Fruit fly (Drosophila melanogaster) whole organism, embryonic: ENCODE measurements around the gene Pex10.

Experiments used
- C15 ChIP-seq: fragments of 200-800 bp; sonication (Bioruptor generic); IDR thresholded peaks from 3 replicates; pipeline ENCODE4 v1.3.6; 2022; ENCODE audit warnings: missing biosample characterization, missing genetic modification characterization
- CG10431 ChIP-seq: fragments of 200-800 bp; sonication (Bioruptor generic); optimal IDR thresholded peaks from 3 replicates; lab custom pipeline; 2018; ENCODE audit warnings: missing biosample characterization, mild to moderate bottlenecking, missing genetic modification characterization
- CG11093 ChIP-seq: fragments of 200-800 bp; sonication (Bioruptor generic); IDR thresholded peaks from 3 replicates; pipeline ENCODE4 v1.3.6; 2022; ENCODE audit warnings: missing biosample characterization, missing genetic modification characterization
- CG12391 ChIP-seq: fragments of 200-800 bp; sonication (Bioruptor generic); optimal IDR thresholded peaks from 3 replicates; lab custom pipeline; 2018; ENCODE audit warnings: missing biosample characterization, mild to moderate bottlenecking, missing genetic modification characterization, moderate library complexity
- CG14441 ChIP-seq: fragments of 200-800 bp; sonication (Bioruptor generic); IDR thresholded peaks from 2 replicates; pipeline ENCODE4 v1.3.6; 2022; ENCODE audit warnings: missing biosample characterization, missing genetic modification characterization
- CG14667 ChIP-seq: fragments of 200-800 bp; sonication (Bioruptor generic); IDR thresholded peaks from 2 replicates; pipeline ENCODE4 v1.3.6; 2022; ENCODE audit warnings: missing biosample characterization, missing genetic modification characterization
- CG14710 ChIP-seq: fragments of 200-800 bp; sonication (Bioruptor generic); optimal IDR thresholded peaks from 3 replicates; lab custom pipeline; 2019; ENCODE audit warnings: missing biosample characterization, mild to moderate bottlenecking, missing genetic modification characterization, moderate library complexity
- CG1603 ChIP-seq: fragments of 200-800 bp; sonication (Bioruptor generic); optimal IDR thresholded peaks from 2 replicates; lab custom pipeline; 2019; ENCODE audit warnings: missing biosample characterization, mild to moderate bottlenecking, missing genetic modification characterization, moderate library complexity
- CG16813 ChIP-seq: fragments of 200-800 bp; sonication (Bioruptor generic); IDR thresholded peaks from 3 replicates; pipeline ENCODE4 v1.3.6; 2022; ENCODE audit warnings: missing biosample characterization, missing genetic modification characterization; ENCODE audit not compliant: partially characterized antibody
- CG18599 ChIP-seq: fragments of 200-800 bp; sonication (Bioruptor generic); optimal IDR thresholded peaks from 3 replicates; lab custom pipeline; 2017; ENCODE audit warnings: missing biosample characterization, missing genetic modification characterization, mild to moderate bottlenecking, moderate library complexity, missing genetic modification reagents
- CG2116 ChIP-seq: fragments of 200-800 bp; sonication (Bioruptor generic); optimal IDR thresholded peaks from 3 replicates; lab custom pipeline; 2018; ENCODE audit warnings: missing biosample characterization, mild to moderate bottlenecking, missing genetic modification characterization
- CG30020 ChIP-seq: fragments of 200-800 bp; optimal IDR thresholded peaks from 2 replicates; lab custom pipeline; 2019; ENCODE audit warnings: missing biosample characterization, mild to moderate bottlenecking, missing genetic modification characterization, moderate library complexity
- CG34422 ChIP-seq: fragments of 200-800 bp; sonication (Bioruptor generic); IDR thresholded peaks from 3 replicates; pipeline ENCODE4 v1.3.6; 2022; ENCODE audit warnings: missing biosample characterization, missing genetic modification characterization
- CG3726 ChIP-seq: fragments of 200-800 bp; sonication (Bioruptor generic); IDR thresholded peaks from 3 replicates; pipeline ENCODE4, ENCODE4 v1.3.6; 2022; ENCODE audit warnings: missing biosample characterization, missing genetic modification characterization
- CG6854 ChIP-seq: fragments of 200-800 bp; sonication (Bioruptor generic); optimal IDR thresholded peaks from 3 replicates; lab custom pipeline; 2017; ENCODE audit warnings: missing biosample characterization, mild to moderate bottlenecking, missing genetic modification characterization
- CG8478 ChIP-seq: fragments of >200 bp; optimal IDR thresholded peaks from 2 replicates; lab custom pipeline; 2018
- CG8944 ChIP-seq: fragments of 200-800 bp; sonication (Bioruptor generic); optimal IDR thresholded peaks from 3 replicates; lab custom pipeline; 2016; ENCODE audit warnings: missing biosample characterization, missing genetic modification characterization
- CG9727 ChIP-seq: fragments of 200-800 bp; sonication (Bioruptor generic); optimal IDR thresholded peaks from 3 replicates; lab custom pipeline; 2017; ENCODE audit warnings: missing biosample characterization, mild to moderate bottlenecking, missing genetic modification characterization
- CTCF ChIP-seq: fragments of 200-800 bp; sonication (Bioruptor generic); optimal IDR thresholded peaks from 2 replicates; lab custom pipeline; 2017; ENCODE audit warnings: missing biosample characterization, mild to moderate bottlenecking, missing genetic modification characterization, moderate library complexity
- CkIIα-i1 ChIP-seq: fragments of 200-800 bp; sonication (Bioruptor generic); IDR thresholded peaks from 2 replicates; pipeline ENCODE4 v1.3.6; 2022; ENCODE audit warnings: missing biosample characterization, missing genetic modification characterization
- CrebB ChIP-seq: fragments of 200-800 bp; sonication (Bioruptor generic); optimal IDR thresholded peaks from 3 replicates; lab custom pipeline; 2018; ENCODE audit warnings: missing biosample characterization, mild to moderate bottlenecking, missing genetic modification characterization
- Dbx ChIP-seq: fragments of 200-800 bp; sonication (Bioruptor generic); IDR thresholded peaks from 3 replicates; pipeline ENCODE4 v1.3.6; 2022; ENCODE audit warnings: missing biosample characterization, missing genetic modification characterization
- Dp ChIP-seq: fragments of 200-800 bp; sonication (Bioruptor generic); optimal IDR thresholded peaks from 2 replicates; lab custom pipeline; 2018; ENCODE audit warnings: missing biosample characterization, mild to moderate bottlenecking, missing genetic modification characterization, moderate library complexity
- Fer1 ChIP-seq: fragments of 200-800 bp; sonication (Bioruptor generic); optimal IDR thresholded peaks from 2 replicates; lab custom pipeline; 2017; ENCODE audit warnings: missing biosample characterization, mild to moderate bottlenecking, missing genetic modification characterization
- Fer2 ChIP-seq: fragments of 200-800 bp; sonication (Bioruptor generic); optimal IDR thresholded peaks from 2 replicates; lab custom pipeline; 2018; ENCODE audit warnings: missing biosample characterization, mild to moderate bottlenecking, missing genetic modification characterization, moderate library complexity
- HLH3B ChIP-seq: fragments of 200-800 bp; sonication (Bioruptor generic); IDR thresholded peaks from 2 replicates; pipeline ENCODE4 v1.3.6; 2022; ENCODE audit warnings: missing biosample characterization, missing genetic modification characterization
- Jarid2 ChIP-seq: fragments of 200-800 bp; sonication (Bioruptor generic); optimal IDR thresholded peaks from 3 replicates; lab custom pipeline; 2017; ENCODE audit warnings: mild to moderate bottlenecking, missing biosample characterization, missing genetic modification reagents, missing genetic modification characterization
- MESR4 ChIP-seq: fragments of 200-800 bp; sonication (Bioruptor generic); optimal IDR thresholded peaks from 2 replicates; lab custom pipeline; 2018; ENCODE audit warnings: missing biosample characterization, mild to moderate bottlenecking, missing genetic modification characterization, moderate library complexity
- Mad ChIP-seq: fragments of 200-800 bp; sonication (Bioruptor generic); optimal IDR thresholded peaks from 2 replicates; lab custom pipeline; 2016; ENCODE audit warnings: missing biosample characterization, missing genetic modification characterization
- Mes4 ChIP-seq: fragments of 200-800 bp; sonication (Bioruptor generic); optimal IDR thresholded peaks from 2 replicates; lab custom pipeline; 2016; ENCODE audit warnings: missing biosample characterization, missing genetic modification characterization
- Ptx1 ChIP-seq: fragments of 200-800 bp; sonication (Bioruptor generic); IDR thresholded peaks from 2 replicates; pipeline ENCODE4 v1.3.6; 2022; ENCODE audit warnings: missing biosample characterization, missing genetic modification characterization
- Sox100B ChIP-seq: fragments of 200-800 bp; sonication (Bioruptor generic); optimal IDR thresholded peaks from 3 replicates; lab custom pipeline; 2018; ENCODE audit warnings: missing biosample characterization, mild to moderate bottlenecking, missing genetic modification characterization
- Taf1 ChIP-seq: fragments of 200-800 bp; sonication (Bioruptor generic); IDR thresholded peaks from 2 replicates; pipeline ENCODE4 v1.3.6; 2022; ENCODE audit warnings: missing biosample characterization, missing genetic modification characterization
- Trl ChIP-seq, 3 experiments: fragments of >200 bp in 2 of 3; fragments of 200-800 bp in 1 of 3; sonication (Bioruptor generic) in 1 of 3; optimal IDR thresholded peaks; 2 replicates in 1 of 3; 3 replicates in 2 of 3; lab custom pipeline; 2016 to 2017; ENCODE audit warnings: missing biosample characterization in 1 of 3, missing genetic modification characterization in 1 of 3
- Usf ChIP-seq: fragments of 200-800 bp; sonication (Bioruptor generic); optimal IDR thresholded peaks from 2 replicates; lab custom pipeline; 2017; ENCODE audit warnings: missing genotype, missing biosample characterization, missing genetic modification characterization
- cato ChIP-seq: fragments of 200-800 bp; sonication (Bioruptor generic); optimal IDR thresholded peaks from 2 replicates; lab custom pipeline; 2016; ENCODE audit warnings: missing biosample characterization, missing genetic modification characterization, borderline replicate concordance
- crc ChIP-seq: fragments of 200-800 bp; sonication (Bioruptor generic); optimal IDR thresholded peaks from 2 replicates; lab custom pipeline; 2016; ENCODE audit warnings: missing biosample characterization, missing genetic modification characterization
- dimm ChIP-seq: fragments of 200-800 bp; sonication (Bioruptor generic); IDR thresholded peaks from 2 replicates; pipeline ENCODE4 v1.3.6; 2022; ENCODE audit warnings: missing biosample characterization, missing genetic modification characterization
- fd64A ChIP-seq: fragments of 200-800 bp; sonication (Bioruptor generic); optimal IDR thresholded peaks from 3 replicates; lab custom pipeline; 2018; ENCODE audit warnings: missing biosample characterization, mild to moderate bottlenecking, missing genetic modification characterization
- grau ChIP-seq: fragments of 200-800 bp; optimal IDR thresholded peaks from 3 replicates; lab custom pipeline; 2019; ENCODE audit warnings: missing biosample characterization, mild to moderate bottlenecking, missing genetic modification characterization, moderate library complexity
- kni ChIP-seq: fragments of 200-800 bp; sonication (Bioruptor generic); optimal IDR thresholded peaks from 3 replicates; lab custom pipeline; 2017; ENCODE audit warnings: mild to moderate bottlenecking, missing biosample characterization, missing genetic modification reagents, missing genetic modification characterization
- nerfin-1 ChIP-seq: fragments of 200-800 bp; sonication (Bioruptor generic); optimal IDR thresholded peaks from 3 replicates; lab custom pipeline; 2019; ENCODE audit warnings: missing biosample characterization, mild to moderate bottlenecking, missing genetic modification characterization, moderate library complexity
- nmo ChIP-seq: fragments of 200-800 bp; sonication (Bioruptor generic); optimal IDR thresholded peaks from 2 replicates; lab custom pipeline; 2018; ENCODE audit warnings: missing biosample characterization, mild to moderate bottlenecking, missing genetic modification characterization, moderate library complexity
- run ChIP-seq: fragments of 200-800 bp; sonication (Bioruptor generic); optimal IDR thresholded peaks from 3 replicates; lab custom pipeline; 2018; ENCODE audit warnings: missing biosample characterization, mild to moderate bottlenecking, missing genetic modification characterization
- scrt ChIP-seq: fragments of 200-800 bp; sonication (Bioruptor generic); optimal IDR thresholded peaks from 2 replicates; lab custom pipeline; 2018; ENCODE audit warnings: missing biosample characterization, mild to moderate bottlenecking, missing genetic modification characterization, moderate library complexity
- sima ChIP-seq: fragments of 200-800 bp; sonication (Bioruptor generic); optimal IDR thresholded peaks from 2 replicates; lab custom pipeline; 2016; ENCODE audit warnings: missing biosample characterization, missing genetic modification characterization
- sug ChIP-seq: fragments of 200-800 bp; optimal IDR thresholded peaks from 2 replicates; lab custom pipeline; 2019; ENCODE audit warnings: missing biosample characterization, mild to moderate bottlenecking, missing genetic modification characterization, moderate library complexity
- vfl ChIP-seq: fragments of 200-800 bp; sonication (Bioruptor generic); optimal IDR thresholded peaks from 2 replicates; lab custom pipeline; 2016; ENCODE audit warnings: missing biosample characterization, missing genetic modification characterization
- z ChIP-seq: fragments of 200-800 bp; sonication (Bioruptor generic); IDR thresholded peaks from 3 replicates; pipeline ENCODE4 v1.3.6; 2022; ENCODE audit warnings: missing biosample characterization, missing genetic modification characterization
- zf30C ChIP-seq: fragments of 200-800 bp; sonication (Bioruptor generic); optimal IDR thresholded peaks from 3 replicates; lab custom pipeline; 2018; ENCODE audit warnings: missing biosample characterization, mild to moderate bottlenecking, missing genetic modification characterization

Pex10 gene

DNA sequence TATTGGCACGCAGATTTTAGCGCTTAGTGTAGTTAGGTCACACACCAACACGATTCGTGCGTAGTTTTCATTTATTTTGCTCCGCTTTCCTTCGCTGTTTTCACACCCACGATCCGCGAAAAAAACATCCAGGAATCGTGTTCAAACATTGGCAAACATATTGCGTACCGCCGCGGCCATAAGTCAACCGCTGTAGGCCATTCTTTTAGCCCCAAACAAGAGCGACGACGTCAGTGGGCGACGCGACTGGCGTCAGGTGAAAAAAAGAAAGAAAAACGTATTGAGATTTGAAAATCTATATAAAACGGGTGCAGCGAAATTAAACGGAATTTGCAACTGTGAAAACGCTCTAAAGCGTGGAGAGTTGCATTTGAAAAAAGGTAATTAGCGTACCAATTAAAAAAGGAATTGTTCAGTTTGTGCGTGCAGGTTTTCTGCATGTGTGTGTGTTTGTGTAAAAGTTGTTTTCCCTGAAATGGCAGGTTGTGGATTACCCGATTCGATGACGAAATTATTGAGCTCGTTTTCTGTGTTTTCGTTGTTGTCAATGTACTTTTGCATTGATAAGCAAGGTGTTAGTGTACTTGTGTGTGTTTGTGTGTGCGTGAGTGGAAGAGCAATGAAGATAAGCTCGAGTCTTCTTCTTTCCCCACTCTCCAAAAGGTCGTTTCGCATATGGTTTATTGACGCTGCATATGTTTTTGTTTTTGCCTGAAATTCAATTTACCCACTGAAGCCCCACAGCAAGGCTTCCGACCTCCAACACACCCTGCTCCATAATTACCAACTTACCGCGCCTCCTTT, 11.3 kb downstream of the Pex10 start, which contains the start of gene Tmep (continued):
- TF ChIP-seq C15 (GFP tag; lab: Robert Waterston, UW) (no peak), CG8478 (no peak), CG3726 (no peak), Usf (GFP tag; lab: Kevin White, UChicago) (no peak), run (tag; lab: Kevin White, UChicago) (no peak), nerfin-1 (no peak), sug (tag; lab: Kevin White, UChicago) (peak; percentile 13), CG14667 (no peak), Taf1 (no peak), CG2116 (GFP tag; lab: Kevin White, UChicago) (no peak), CG34422 (0 out of 3 replicates have a peak, but pooled peaks have one; percentile 22), CG1603 (tag; lab: Kevin White, UChicago) (no peak), Mes4 (GFP tag; lab: Kevin White, UChicago) (no peak), Dbx (GFP tag; lab: Robert Waterston, UW) (0 out of 3 replicates have a peak, but pooled peaks have one; percentile 26), fd64A (GFP tag; lab: Kevin White, UChicago) (no peak), CG8944 (GFP tag; lab: Kevin White, UChicago) (no peak), z (no peak), dimm (GFP tag; lab: Robert Waterston, UW) (no peak), Sox100B (GFP tag; lab: Kevin White, UChicago) (no peak), Trl (optimal IDR thresholded peaks at IDR 0.05; lab: Kevin White, UChicago) (peak in 1 of 2 experiments; percentile 3), Trl (GFP tag; optimal IDR thresholded peaks at IDR 0.05; lab: Kevin White, UChicago) (no peak), scrt (GFP tag; lab: Kevin White, UChicago) (no peak), vfl (GFP tag; lab: Kevin White, UChicago) (no peak), HLH3B (GFP tag; lab: Robert Waterston, UW) (no peak), MESR4 (GFP tag; lab: Kevin White, UChicago) (peak; percentile 74), grau (no peak), CrebB (no peak), CG12391 (no peak), Jarid2 (peak; percentile 48), CG30020 (tag; lab: Kevin White, UChicago) (peak; percentile 67), zf30C (GFP tag; lab: Kevin White, UChicago) (no peak), crc (GFP tag; lab: Kevin White, UChicago) (no peak), CG10431 (GFP tag; lab: Kevin White, UChicago) (no peak), sima (GFP tag; lab: Kevin White, UChicago) (no peak), Fer1 (peak; percentile 17), CG14710 (tag; lab: Kevin White, UChicago) (no peak), CG6854 (GFP tag; lab: Kevin White, UChicago) (peak; percentile 27), CkIIα-i1 (no peak), Mad (no peak), CTCF (GFP tag; lab: Kevin White, UChicago) (no peak), CG16813 (0 out of 3 replicates have a peak, but pooled peaks have one; percentile 15), Ptx1 (GFP tag; lab: Robert Waterston, UW) (no peak), CG11093 (GFP tag; lab: Robert Waterston, UW) (no peak), nmo (no peak), CG18599 (no peak), kni (GFP tag; lab: Kevin White, UChicago) (peak; percentile 42), CG14441 (GFP tag; lab: Robert Waterston, UW) (no peak), cato (GFP tag; lab: Kevin White, UChicago) (no peak), Dp (GFP tag; lab: Kevin White, UChicago) (no peak), Fer2 (tag; lab: Kevin White, UChicago) (no peak), CG9727 (no peak)
